Worm (Caenorhabditis elegans): ENCODE results near the gene C34H4.1.

C34H4.1 gene

DNA sequence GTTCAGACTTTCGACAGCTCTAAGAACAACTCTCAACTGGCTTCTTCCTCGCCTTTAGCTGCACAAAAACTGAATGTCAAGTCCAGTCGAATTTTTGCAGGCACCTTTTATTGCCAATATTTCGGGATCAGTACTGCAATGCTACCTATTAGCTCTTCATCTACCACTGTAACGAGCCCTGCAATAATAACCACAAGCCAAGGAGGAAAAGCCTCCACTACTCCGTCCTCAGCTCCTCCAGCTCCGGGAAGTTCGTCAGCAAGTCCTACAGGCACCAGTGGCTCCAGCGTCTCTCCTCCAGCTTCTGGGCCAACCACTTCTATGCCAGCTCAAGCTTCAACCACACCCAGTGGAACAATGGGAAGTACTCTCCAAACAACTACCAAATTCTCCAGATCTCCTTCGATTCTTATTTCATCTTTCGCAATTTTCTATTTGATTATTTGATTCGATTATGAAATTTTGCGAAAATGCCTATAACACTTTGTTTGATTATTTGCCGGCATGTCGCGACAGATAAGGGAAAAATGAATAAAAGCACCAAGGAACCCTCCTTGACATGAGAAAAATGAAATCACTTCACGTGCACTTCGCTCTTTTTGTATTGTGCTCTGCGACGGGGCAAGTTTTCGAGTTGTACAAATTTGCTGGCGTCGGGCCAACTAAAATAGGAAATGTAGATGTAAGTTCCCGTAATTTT lies at the start of gene C34H4.1:
TSS of gene C34H4.1 (plus strand) at position 559 of the 700 bp plus-strand sequence.
- no peak for TF ChIP-seq dao-5 (tag; optimal IDR thresholded peaks at IDR 0.05)
- TF ChIP-seq him-1 (tag; optimal IDR thresholded peaks at IDR 0.05): no peak
- no peak for TF ChIP-seq W03F9.2 (tag; optimal IDR thresholded peaks at IDR 0.05)

- no peak for TF ChIP-seq him-1 (tag; optimal IDR thresholded peaks at IDR 0.05)
- no peak for TF ChIP-seq dao-5 (tag; optimal IDR thresholded peaks at IDR 0.05)
- no peak for TF ChIP-seq W03F9.2 (tag; optimal IDR thresholded peaks at IDR 0.05)
Observed at ce11 chrIV:1510241-1510640, 45.1 kb upstream of the C34H4.1 start, which contains the start of gene txt-4. TSS of gene txt-4 (plus strand) at chrIV:1510564.

ce11 chrIV:1512944-1513343 lies 42.4 kb upstream of the C34H4.1 start:
- TF ChIP-seq dao-5 (tag; optimal IDR thresholded peaks at IDR 0.05): no peak
- TF ChIP-seq W03F9.2 (tag; optimal IDR thresholded peaks at IDR 0.05): no peak
- TF ChIP-seq him-1 (tag; optimal IDR thresholded peaks at IDR 0.05): no peak

ce11 chrIV:1514415-1514814 lies 41.0 kb upstream of the C34H4.1 start:
- TF ChIP-seq W03F9.2 (tag; optimal IDR thresholded peaks at IDR 0.05) (no peak), dao-5 (tag; optimal IDR thresholded peaks at IDR 0.05) (no peak), him-1 (tag; optimal IDR thresholded peaks at IDR 0.05) (no peak)

- TF ChIP-seq him-1 (tag; optimal IDR thresholded peaks at IDR 0.05): no peak
- TF ChIP-seq dao-5 (tag; optimal IDR thresholded peaks at IDR 0.05): no peak
- TF ChIP-seq W03F9.2 (tag; optimal IDR thresholded peaks at IDR 0.05): no peak
Observed at ce11 chrIV:1515891-1516290, 39.5 kb upstream of the C34H4.1 start.

DNA sequence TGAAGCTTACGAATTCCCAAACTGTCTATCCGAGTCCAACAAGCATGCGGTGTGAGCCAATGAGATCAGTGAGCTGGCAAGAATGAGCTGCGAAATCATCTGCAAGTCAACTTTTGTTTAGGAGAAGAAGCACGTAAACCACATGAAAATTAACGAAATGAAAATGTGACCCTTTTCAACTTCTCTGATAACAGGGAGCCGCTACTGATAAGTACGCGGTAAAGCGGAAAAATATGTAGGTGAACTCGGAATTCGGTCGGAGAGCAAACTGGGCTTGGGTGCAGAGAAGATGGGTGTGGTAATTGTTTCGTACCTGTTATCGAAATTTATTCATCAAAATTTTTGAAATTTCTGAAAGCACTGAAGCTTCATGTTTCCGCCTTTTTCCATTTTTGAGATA lies 38.9 kb upstream of the C34H4.1 start, which contains the start of gene clec-172:
TSS of gene clec-172 (minus strand) at position 101 of the 400 bp plus-strand sequence.
- TF ChIP-seq dao-5 (tag; optimal IDR thresholded peaks at IDR 0.05) (no peak), W03F9.2 (tag; optimal IDR thresholded peaks at IDR 0.05) (no peak), him-1 (tag; optimal IDR thresholded peaks at IDR 0.05) (no peak)

- TF ChIP-seq him-1 (tag; optimal IDR thresholded peaks at IDR 0.05) (no peak), dao-5 (tag; optimal IDR thresholded peaks at IDR 0.05) (no peak), W03F9.2 (tag; optimal IDR thresholded peaks at IDR 0.05) (no peak)
Observed at ce11 chrIV:1521224-1521623, 34.2 kb upstream of the C34H4.1 start, which contains the start of gene K03H6.4. TSS of gene K03H6.4 (minus strand) at chrIV:1521324.

DNA sequence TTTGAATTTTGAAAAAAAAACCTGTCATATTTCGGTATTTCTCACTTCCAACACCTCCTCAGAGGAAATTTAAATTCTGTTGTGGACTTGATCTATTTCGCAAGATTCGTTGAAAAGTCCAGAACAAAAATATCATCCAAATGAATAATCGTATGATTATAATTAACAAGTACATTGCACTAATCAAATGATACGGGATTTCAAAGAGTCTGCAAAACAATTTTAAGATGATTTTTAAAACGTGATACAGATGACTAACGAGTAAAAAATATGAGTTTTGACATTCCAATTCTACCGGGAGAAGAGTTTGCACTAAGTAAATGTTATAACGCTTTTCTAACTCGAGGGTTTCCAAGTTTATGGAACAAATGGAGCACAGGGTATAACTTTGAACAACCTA lies 33.0 kb upstream of the C34H4.1 start:
- no peak for TF ChIP-seq dao-5 (tag; optimal IDR thresholded peaks at IDR 0.05)
- TF ChIP-seq him-1 (tag; optimal IDR thresholded peaks at IDR 0.05): no peak
- TF ChIP-seq W03F9.2 (tag; optimal IDR thresholded peaks at IDR 0.05): no peak

DNA sequence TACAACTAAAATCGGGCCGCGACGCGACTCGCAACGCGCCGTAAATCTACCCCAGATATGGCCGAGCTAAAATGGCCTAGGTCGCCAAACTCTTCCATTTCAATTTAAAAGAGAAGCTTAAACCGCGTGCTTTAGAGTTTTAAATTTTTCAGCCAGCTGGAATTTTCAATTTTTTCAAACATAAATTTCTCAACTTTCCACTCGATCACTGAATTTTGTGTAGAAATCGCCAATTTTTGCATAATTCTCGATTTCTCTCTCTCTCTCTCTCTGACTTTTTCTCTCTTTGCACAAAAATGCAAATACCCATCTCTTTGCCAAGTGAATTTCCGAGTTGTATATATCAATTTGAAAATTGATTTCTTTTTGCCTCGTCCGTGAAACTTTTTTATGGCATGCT lies 32.0 kb upstream of the C34H4.1 start, which contains the start of gene K03H6.1:
TSS of gene K03H6.1 (plus strand) at position 301 of the 400 bp plus-strand sequence.
- TF ChIP-seq dao-5 (tag; optimal IDR thresholded peaks at IDR 0.05) (no peak), him-1 (tag; optimal IDR thresholded peaks at IDR 0.05) (no peak)

ce11 chrIV:1536316-1536715 lies 19.1 kb upstream of the C34H4.1 start, which contains the start of gene K03H6.5:
TSS of gene K03H6.5 (minus strand) at chrIV:1536416.
- no peak for TF ChIP-seq dao-5 (tag; optimal IDR thresholded peaks at IDR 0.05)
- TF ChIP-seq him-1 (tag; optimal IDR thresholded peaks at IDR 0.05): no peak
- no peak for TF ChIP-seq W03F9.2 (tag; optimal IDR thresholded peaks at IDR 0.05)

- TF ChIP-seq him-1 (tag; optimal IDR thresholded peaks at IDR 0.05) (no peak), dao-5 (tag; optimal IDR thresholded peaks at IDR 0.05) (no peak), W03F9.2 (tag; optimal IDR thresholded peaks at IDR 0.05) (no peak)
Observed at ce11 chrIV:1547129-1547528, 8.2 kb upstream of the C34H4.1 start.

DNA sequence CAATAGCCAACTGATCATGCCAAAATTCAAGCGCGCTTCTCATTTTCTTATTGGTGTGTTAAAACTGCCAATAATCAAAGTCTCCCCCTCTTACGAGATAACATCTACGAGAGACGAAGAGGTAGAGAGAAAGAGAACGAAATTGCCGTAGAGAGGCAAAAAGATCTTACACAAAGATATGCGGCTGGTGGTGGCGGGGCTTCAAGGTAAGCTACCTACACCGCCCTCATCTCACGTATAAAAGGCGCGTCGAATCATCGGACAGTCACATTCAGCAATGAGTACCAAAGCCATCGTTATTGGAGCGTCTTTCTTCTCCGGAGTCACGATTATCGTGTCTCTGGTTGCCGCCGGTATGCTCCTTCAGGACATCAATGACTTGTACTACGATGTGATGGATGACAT lies 6.9 kb upstream of the C34H4.1 start, which contains the start of gene col-107:
TSS of gene col-107 (plus strand) at position 265 of the 405 bp plus-strand sequence.
- TF ChIP-seq dao-5 (tag; optimal IDR thresholded peaks at IDR 0.05) (no peak), W03F9.2 (tag; optimal IDR thresholded peaks at IDR 0.05) (no peak), him-1 (tag; optimal IDR thresholded peaks at IDR 0.05) (no peak)

DNA sequence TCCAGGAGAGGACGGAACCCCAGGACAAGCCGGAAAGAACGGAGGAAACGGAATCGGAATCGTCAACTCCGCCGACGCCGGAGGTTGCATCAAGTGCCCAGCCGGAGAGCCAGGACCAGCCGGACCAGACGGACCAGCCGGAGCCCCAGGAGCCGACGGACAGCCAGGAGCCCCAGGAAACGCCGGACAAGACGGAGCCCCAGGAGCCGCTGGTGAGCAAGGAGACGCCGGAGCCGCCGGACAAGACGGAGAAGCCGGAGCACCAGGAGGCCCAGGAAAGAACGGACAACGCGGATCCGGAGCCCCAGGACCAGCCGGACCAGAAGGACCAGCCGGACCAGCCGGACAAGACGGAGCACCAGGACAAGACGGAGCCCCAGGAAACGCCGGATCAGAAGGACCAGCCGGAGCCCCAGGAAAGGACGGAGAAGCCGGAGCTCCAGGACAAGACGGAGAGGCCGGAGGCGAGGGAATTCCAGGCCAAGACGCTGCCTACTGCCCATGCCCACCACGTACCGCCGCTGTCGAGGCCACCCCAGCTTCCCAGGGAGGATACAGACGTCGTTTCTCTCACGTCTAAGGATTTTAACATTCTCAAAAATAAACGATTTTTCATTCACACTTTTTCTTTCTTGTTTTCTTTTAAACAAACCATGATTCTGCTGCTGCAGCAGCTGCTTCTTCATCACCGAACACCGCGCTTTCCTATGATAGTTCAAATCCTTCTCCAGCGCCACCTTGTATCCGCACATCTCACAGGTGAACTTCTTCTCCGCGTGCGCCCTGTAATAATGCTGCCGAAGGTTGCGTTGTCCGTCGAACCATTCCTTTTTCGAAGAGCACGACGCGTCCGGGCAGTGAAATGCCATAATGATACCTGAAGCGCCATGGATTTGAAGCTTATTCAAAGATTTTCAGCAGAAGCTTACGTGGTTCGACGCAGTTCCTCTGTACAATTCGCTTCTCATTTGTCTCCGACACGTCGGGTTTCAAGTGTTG lies 6.0 kb upstream of the C34H4.1 start:
- TF ChIP-seq him-1 (tag; optimal IDR thresholded peaks at IDR 0.05): no peak
- TF ChIP-seq dao-5 (tag; optimal IDR thresholded peaks at IDR 0.05): no peak
- TF ChIP-seq W03F9.2 (tag; optimal IDR thresholded peaks at IDR 0.05): no peak
